Worm (Caenorhabditis elegans) whole organism, L1 larva: ENCODE measurements around the gene C14A4.6.

ENCODE experiments used
- C16A3.4 ChIP-seq: fragments of 150-350 bp; optimal IDR thresholded peaks from 2 replicates; lab custom pipeline; 2014; ENCODE audit warnings: missing biosample characterization, missing genetic modification characterization
- C34B4.2 ChIP-seq: sonication (generic microtip); optimal IDR thresholded peaks from 2 replicates; lab custom pipeline; 2017; ENCODE audit warnings: mild to moderate bottlenecking, missing genetic modification characterization, missing compliant biosample characterization
- alr-1 ChIP-seq: fragments of 200-800 bp; sonication (Bioruptor generic); optimal IDR thresholded peaks from 2 replicates; lab custom pipeline; 2018; ENCODE audit warnings: borderline replicate concordance, mild to moderate bottlenecking, missing genetic modification characterization, missing compliant biosample characterization
- ama-1 ChIP-seq: fragments of 150-350 bp; optimal IDR thresholded peaks from 2 replicates; lab custom pipeline; 2014
- blmp-1 ChIP-seq: fragments of 150-350 bp; optimal IDR thresholded peaks from 2 replicates; lab custom pipeline; 2014; ENCODE audit warnings: missing biosample characterization, missing genetic modification characterization
- ceh-82 ChIP-seq, 3 experiments: fragments of 150-350 bp in 1 of 3; sonication (generic microtip) in 2 of 3; optimal IDR thresholded peaks; 2 replicates each; lab custom pipeline; 2014 to 2017; ENCODE audit warnings: missing biosample characterization in 3 of 3, missing genetic modification characterization in 3 of 3
- ces-1 ChIP-seq: fragments of 150-350 bp; optimal IDR thresholded peaks from 2 replicates; lab custom pipeline; 2014; ENCODE audit warnings: missing biosample characterization, missing genetic modification reagents, missing genetic modification characterization
- dpl-1 ChIP-seq, 3 experiments: fragments of 150-350 bp in 2 of 3; sonication (generic microtip) in 1 of 3; optimal IDR thresholded peaks; 2 replicates each; lab custom pipeline; 2014 to 2017; ENCODE audit warnings: missing biosample characterization in 3 of 3, missing genetic modification characterization in 3 of 3, missing genetic modification reagents in 3 of 3
- dsc-1 ChIP-seq: sonication (generic microtip); optimal IDR thresholded peaks from 2 replicates; lab custom pipeline; 2016; ENCODE audit warnings: mild to moderate bottlenecking, missing genetic modification characterization, missing compliant biosample characterization
- efl-1 ChIP-seq, 4 experiments: fragments of 150-350 bp; optimal IDR thresholded peaks in 3 of 4; peaks in 1 of 4; 1 replicate in 1 of 4; 2 replicates in 3 of 4; lab custom pipeline; 2014; ENCODE audit warnings: missing biosample characterization in 2 of 4, missing genetic modification characterization in 2 of 4, missing genetic modification reagents in 2 of 4
- efl-3 ChIP-seq: fragments of 200-800 bp; sonication (Bioruptor generic); optimal IDR thresholded peaks from 2 replicates; lab custom pipeline; 2018; ENCODE audit warnings: mild to moderate bottlenecking, missing genetic modification characterization, missing compliant biosample characterization
- egl-13 ChIP-seq: sonication (generic microtip); optimal IDR thresholded peaks from 2 replicates; lab custom pipeline; 2016; ENCODE audit warnings: missing genotype, missing genetic modification reagents, missing genetic modification characterization, missing compliant biosample characterization
- egl-27 ChIP-seq, 2 experiments: fragments of 150-350 bp in 1 of 2; sonication (generic microtip); optimal IDR thresholded peaks; 3 replicates each; lab custom pipeline; 2017 to 2018; ENCODE audit warnings: missing biosample characterization in 2 of 2, missing genetic modification characterization in 2 of 2, missing genetic modification reagents in 2 of 2
- elt-3 ChIP-seq, 6 experiments: fragments of 150-350 bp in 1 of 6; sonication (generic microtip); optimal IDR thresholded peaks; 2 replicates each; lab custom pipeline; 2017 to 2018; ENCODE audit warnings: missing biosample characterization in 6 of 6, missing genetic modification characterization in 6 of 6, inconsistent platforms in 1 of 6
- fkh-10 ChIP-seq: sonication (generic microtip); optimal IDR thresholded peaks from 2 replicates; lab custom pipeline; 2017; ENCODE audit warnings: missing biosample characterization, missing genetic modification reagents, missing genetic modification characterization
- fkh-8 ChIP-seq: sonication (generic microtip); optimal IDR thresholded peaks from 2 replicates; lab custom pipeline; 2016; ENCODE audit warnings: mild to moderate bottlenecking, missing genetic modification characterization, missing compliant biosample characterization
- fos-1 ChIP-seq: fragments of 150-350 bp; optimal IDR thresholded peaks from 2 replicates; lab custom pipeline; 2014; ENCODE audit warnings: missing biosample characterization, missing genetic modification characterization
- hlh-17 ChIP-seq: fragments of 200-800 bp; sonication (Bioruptor generic); optimal IDR thresholded peaks from 2 replicates; lab custom pipeline; 2018; ENCODE audit warnings: missing genetic modification characterization, mild to moderate bottlenecking, missing compliant biosample characterization, moderate library complexity, borderline replicate concordance
- hpl-2 ChIP-seq: fragments of 150-350 bp; optimal IDR thresholded peaks from 2 replicates; lab custom pipeline; 2014; ENCODE audit warnings: missing biosample characterization, missing genetic modification reagents, missing genetic modification characterization
- isw-1 ChIP-seq: fragments of 200-800 bp; sonication (Bioruptor generic); IDR thresholded peaks from 2 replicates; pipeline ENCODE4 v1.3.6; 2022; ENCODE audit warnings: missing genetic modification characterization, missing compliant biosample characterization
- lin-13 ChIP-seq: fragments of 150-350 bp; optimal IDR thresholded peaks from 2 replicates; lab custom pipeline; 2014; ENCODE audit warnings: missing biosample characterization, missing genetic modification reagents, missing genetic modification characterization
- lin-14 ChIP-seq: fragments of 200-800 bp; sonication (Bioruptor generic); optimal IDR thresholded peaks from 2 replicates; lab custom pipeline; 2018; ENCODE audit warnings: mild to moderate bottlenecking, missing genetic modification characterization, moderate library complexity, missing compliant biosample characterization
- lin-15B ChIP-seq: fragments of 150-350 bp; sonication (generic microtip); optimal IDR thresholded peaks from 3 replicates; lab custom pipeline; 2014; ENCODE audit warnings: missing biosample characterization, missing genetic modification characterization
- lsy-2 ChIP-seq, 2 experiments: fragments of 150-350 bp; optimal IDR thresholded peaks; 2 replicates each; lab custom pipeline; 2014; ENCODE audit warnings: missing biosample characterization in 2 of 2, missing genetic modification characterization in 2 of 2
- mab-9 ChIP-seq: fragments of 200-800 bp; sonication (Bioruptor generic); IDR thresholded peaks from 2 replicates; pipeline ENCODE4 v1.3.6; 2022; ENCODE audit warnings: missing genetic modification reagents, missing genetic modification characterization, missing compliant biosample characterization
- mef-2 ChIP-seq: fragments of 150-350 bp; optimal IDR thresholded peaks from 2 replicates; lab custom pipeline; 2014; ENCODE audit warnings: missing biosample characterization, missing genetic modification characterization
- nhr-12 ChIP-seq: sonication (generic microtip); optimal IDR thresholded peaks from 2 replicates; lab custom pipeline; 2017; ENCODE audit warnings: missing biosample characterization, missing genetic modification characterization
- nhr-19 ChIP-seq: fragments of 200-800 bp; sonication (Bioruptor generic); conservative IDR thresholded peaks from 2 replicates; pipeline ENCODE4 v1.3.6; 2022; ENCODE audit warnings: missing genetic modification characterization, missing compliant biosample characterization
- nhr-20 ChIP-seq: sonication (generic microtip); optimal IDR thresholded peaks from 2 replicates; lab custom pipeline; 2016; ENCODE audit warnings: mild to moderate bottlenecking, missing genetic modification characterization, missing compliant biosample characterization
- nhr-237 ChIP-seq: fragments of 150-350 bp; optimal IDR thresholded peaks from 2 replicates; lab custom pipeline; 2014; ENCODE audit warnings: missing biosample characterization, missing genetic modification characterization
- nhr-47 ChIP-seq: sonication (generic microtip); optimal IDR thresholded peaks from 2 replicates; lab custom pipeline; 2016; ENCODE audit warnings: mild to moderate bottlenecking, missing genetic modification characterization, moderate library complexity, missing compliant biosample characterization
- nhr-71 ChIP-seq: sonication (generic microtip); optimal IDR thresholded peaks from 2 replicates; lab custom pipeline; 2016; ENCODE audit warnings: mild to moderate bottlenecking, missing genetic modification characterization, moderate library complexity, missing compliant biosample characterization
- nhr-77 ChIP-seq: fragments of 150-350 bp; optimal IDR thresholded peaks from 2 replicates; lab custom pipeline; 2014; ENCODE audit warnings: missing biosample characterization, missing genetic modification characterization
- nhr-84 ChIP-seq: sonication (generic microtip); optimal IDR thresholded peaks from 2 replicates; lab custom pipeline; 2017; ENCODE audit warnings: missing biosample characterization, missing genetic modification characterization
- pag-3 ChIP-seq: sonication (generic microtip); optimal IDR thresholded peaks from 2 replicates; lab custom pipeline; 2017; ENCODE audit warnings: missing genetic modification characterization, mild to moderate bottlenecking, missing compliant biosample characterization, antibody characterized with exemption, borderline replicate concordance; ENCODE audit not compliant: insufficient read depth
- pqm-1 ChIP-seq: sonication (generic microtip); optimal IDR thresholded peaks from 3 replicates; lab custom pipeline; 2017; ENCODE audit warnings: missing biosample characterization, missing genetic modification characterization
- rnt-1 ChIP-seq: sonication (generic microtip); optimal IDR thresholded peaks from 2 replicates; lab custom pipeline; 2016; ENCODE audit warnings: mild to moderate bottlenecking, missing genetic modification characterization, moderate library complexity, missing compliant biosample characterization
- snpc-4 ChIP-seq: fragments of 150-350 bp; optimal IDR thresholded peaks from 2 replicates; lab custom pipeline; 2014; ENCODE audit warnings: missing biosample characterization, missing genetic modification characterization
- snu-23 ChIP-seq: sonication (generic microtip); optimal IDR thresholded peaks from 2 replicates; lab custom pipeline; 2016; ENCODE audit warnings: missing genetic modification characterization, missing compliant biosample characterization
- swsn-7 ChIP-seq: sonication (generic microtip); optimal IDR thresholded peaks from 2 replicates; lab custom pipeline; 2016; ENCODE audit warnings: missing genetic modification characterization, missing compliant biosample characterization
- tlp-1 ChIP-seq: fragments of 150-350 bp; optimal IDR thresholded peaks from 2 replicates; lab custom pipeline; 2014; ENCODE audit warnings: missing biosample characterization, missing genetic modification characterization
- unc-130 ChIP-seq: fragments of 150-350 bp; optimal IDR thresholded peaks from 2 replicates; lab custom pipeline; 2017; ENCODE audit warnings: missing biosample characterization, missing genetic modification characterization, inconsistent platforms
- unc-30 ChIP-seq: sonication (generic microtip); optimal IDR thresholded peaks from 2 replicates; lab custom pipeline; 2017; ENCODE audit warnings: missing biosample characterization, missing genetic modification characterization
- unc-98 ChIP-seq: fragments of 200-800 bp; sonication (Bioruptor generic); IDR thresholded peaks from 2 replicates; pipeline ENCODE4 v1.3.6; 2022; ENCODE audit warnings: missing genetic modification characterization, missing compliant biosample characterization
- vab-15 ChIP-seq: sonication (generic microtip); optimal IDR thresholded peaks from 2 replicates; lab custom pipeline; 2017; ENCODE audit warnings: missing genotype, mild to moderate bottlenecking, missing genetic modification characterization, missing compliant biosample characterization
- zag-1 ChIP-seq: fragments of 150-350 bp; optimal IDR thresholded peaks from 2 replicates; lab custom pipeline; 2014; ENCODE audit warnings: missing biosample characterization, missing genetic modification characterization
- zip-4 ChIP-seq: fragments of 200-800 bp; sonication (Bioruptor generic); optimal IDR thresholded peaks from 2 replicates; lab custom pipeline; 2018; ENCODE audit warnings: mild to moderate bottlenecking, missing genetic modification characterization, moderate library complexity, missing compliant biosample characterization
- ztf-11 ChIP-seq, 2 experiments: sonication (generic microtip); optimal IDR thresholded peaks; 2 replicates each; lab custom pipeline; 2016 to 2017; ENCODE audit warnings: missing genetic modification characterization in 2 of 2, missing biosample characterization in 1 of 2, missing compliant biosample characterization in 1 of 2

C14A4.6 gene

ce11 chrII:10546784-10547087, 47.8 kb downstream of the C14A4.6 start:
- no peak for TF ChIP-seq dsc-1
- no peak for TF ChIP-seq dpl-1 (GFP tag; optimal IDR thresholded peaks at IDR 0.05; lab: Kevin White, UChicago)
- TF ChIP-seq ceh-82 (tag; optimal IDR thresholded peaks at IDR 0.05; lab: Kevin White, UChicago), result no peak
- no peak for TF ChIP-seq alr-1 (tag; lab: Kevin White, UChicago)
- TF ChIP-seq fkh-8 (tag; lab: Kevin White, UChicago), result no peak
- TF ChIP-seq nhr-237 (tag; lab: Kevin White, UChicago), result no peak
- no peak for TF ChIP-seq fkh-10 (GFP tag; lab: Kevin White, UChicago)
- no peak for TF ChIP-seq hpl-2
- no peak for TF ChIP-seq fos-1 (tag; lab: Kevin White, UChicago)
- TF ChIP-seq C16A3.4 (tag; lab: Kevin White, UChicago), result peak; percentile 16
- no peak for TF ChIP-seq egl-13
- peak; percentile 43 for TF ChIP-seq nhr-71
- peak; percentile 19 for TF ChIP-seq zip-4
- TF ChIP-seq lin-15B (tag; lab: Kevin White, UChicago), result no peak
- TF ChIP-seq pqm-1 (tag; lab: Kevin White, UChicago), result no peak
- no peak for TF ChIP-seq pag-3 (tag; lab: Kevin White, UChicago)
- no peak for TF ChIP-seq unc-30 (tag; lab: Kevin White, UChicago)
- TF ChIP-seq efl-1 (optimal IDR thresholded peaks at IDR 0.05; lab: Kevin White, UChicago), result no peak
- peak in 1 of 2 experiments; percentile 81 for TF ChIP-seq efl-1 (GFP tag; optimal IDR thresholded peaks at IDR 0.05 in 1 of 2; lab: Kevin White, UChicago)
- no peak for TF ChIP-seq nhr-77
- TF ChIP-seq ztf-11 (tag; optimal IDR thresholded peaks at IDR 0.05; lab: Kevin White, UChicago), result peak in 1 of 2 experiments; percentile 8
- TF ChIP-seq hlh-17, result no peak
- no peak for TF ChIP-seq unc-130 (tag; lab: Kevin White, UChicago)
- no peak for TF ChIP-seq nhr-84 (tag; lab: Kevin White, UChicago)
- TF ChIP-seq nhr-20 (tag; lab: Kevin White, UChicago), result no peak
- no peak for TF ChIP-seq lin-13
- TF ChIP-seq snu-23 (GFP tag; lab: Kevin White, UChicago), result peak; percentile 6
- no peak for TF ChIP-seq C34B4.2 (tag; lab: Kevin White, UChicago)
- no peak for TF ChIP-seq unc-98 (GFP tag; lab: Robert Waterston, UW)
- no peak for TF ChIP-seq mef-2 (tag; lab: Kevin White, UChicago)
- no peak for TF ChIP-seq efl-3 (GFP tag; lab: Kevin White, UChicago)
- TF ChIP-seq isw-1 (GFP tag; lab: Robert Waterston, UW), result no peak
- no peak for TF ChIP-seq tlp-1 (tag; lab: Kevin White, UChicago)
- no peak for TF ChIP-seq lin-14
- TF ChIP-seq mab-9, result no peak
- TF ChIP-seq elt-3 (tag; optimal IDR thresholded peaks at IDR 0.05; lab: Kevin White, UChicago), result no peak
- no peak for TF ChIP-seq snpc-4 (tag; lab: Kevin White, UChicago)
- no peak for TF ChIP-seq swsn-7 (tag; lab: Kevin White, UChicago)
- peak; percentile 31 for TF ChIP-seq rnt-1 (tag; lab: Kevin White, UChicago)
- TF ChIP-seq nhr-12 (tag; lab: Kevin White, UChicago), result no peak
- TF ChIP-seq lsy-2 (tag; optimal IDR thresholded peaks at IDR 0.05; lab: Kevin White, UChicago), result peak in 1 of 2 experiments; percentile 13
- peak; percentile 21 for TF ChIP-seq blmp-1 (tag; lab: Kevin White, UChicago)
- no peak for TF ChIP-seq egl-27 (tag; optimal IDR thresholded peaks at IDR 0.05; lab: Kevin White, UChicago)
- no peak for TF ChIP-seq nhr-47
- TF ChIP-seq zag-1 (tag; lab: Kevin White, UChicago), result no peak
- TF ChIP-seq ama-1, result peak; percentile 47
- TF ChIP-seq nhr-19 (GFP tag; lab: Robert Waterston, UW), result no peak
- no peak for TF ChIP-seq ces-1 (GFP tag; lab: Kevin White, UChicago)
- no peak for TF ChIP-seq vab-15 (tag; lab: Kevin White, UChicago)
